Worm (Caenorhabditis elegans): ENCODE results near the gene srv-4.

ce11 chrIV:4284020-4284419 lies 4.2 kb downstream of the srv-4 start, which contains the start of gene F15E6.6:
- TF ChIP-seq nhr-6 (tag; optimal IDR thresholded peaks at IDR 0.05) (no peak), unc-39 (tag; optimal IDR thresholded peaks at IDR 0.05) (no peak), nhr-237 (tag; optimal IDR thresholded peaks at IDR 0.05) (no peak), F37D6.2 (tag; optimal IDR thresholded peaks at IDR 0.05) (no peak), aha-1 (tag) (no peak), ceh-20 (GFP tag; IDR thresholded peaks at IDR 0.05) (no peak), lin-15B (tag; optimal IDR thresholded peaks at IDR 0.05) (no peak), vab-7 (GFP tag; IDR thresholded peaks at IDR 0.05) (no peak), nhr-102 (tag; optimal IDR thresholded peaks at IDR 0.05) (no peak), lsy-2 (tag; optimal IDR thresholded peaks at IDR 0.05) (no peak), zip-2 (tag; optimal IDR thresholded peaks at IDR 0.05) (no peak), jun-1 (tag; optimal IDR thresholded peaks at IDR 0.05) (no peak), dpl-1 (GFP tag; optimal IDR thresholded peaks at IDR 0.05) (no peak)
